Fruit fly (Drosophila melanogaster): Measurements from ENCODE around the gene mei-217.
A peak's percentile ranks its signal among the peaks of the same experiment; 100 is the strongest.

mei-217 gene

dm6 chrX:17091062-17091904, 51.5 kb downstream of the mei-217 start, which contains the start of the genes CG16700 and CG4991 (continued):
- TF ChIP-seq Rx (GFP tag; IDR thresholded peaks at IDR 0.05) (peak; percentile 61), cad (GFP tag; optimal IDR thresholded peaks at IDR 0.05) (no peak), Dp (GFP tag; optimal IDR thresholded peaks at IDR 0.05) (no peak), E2f1 (GFP tag; IDR thresholded peaks at IDR 0.05) (peak; percentile 59), Max (GFP tag; optimal IDR thresholded peaks at IDR 0.05) (no peak), CG5245 (GFP tag; optimal IDR thresholded peaks at IDR 0.05) (peak; percentile 13), unpg (GFP tag; optimal IDR thresholded peaks at IDR 0.05) (peak; percentile 69), Hr39 (optimal IDR thresholded peaks at IDR 0.05) (no peak), org-1 (GFP tag; optimal IDR thresholded peaks at IDR 0.05) (peak; percentile 70), Hand (GFP tag; optimal IDR thresholded peaks at IDR 0.05) (peak; percentile 67), CG8281 (tag; optimal IDR thresholded peaks at IDR 0.05) (peak; percentile 43), tll (GFP tag; optimal IDR thresholded peaks at IDR 0.05) (peak in 1 of 2 experiments; percentile 23), onecut (GFP tag; IDR thresholded peaks at IDR 0.05) (peak; percentile 24; the same call in 1 of the 2 replicates), twi (tag; optimal IDR thresholded peaks at IDR 0.05) (peak; percentile 69), CoRest (tag; optimal IDR thresholded peaks at IDR 0.05) (peak; percentile 93), Hsf (GFP tag; optimal IDR thresholded peaks at IDR 0.05) (peak; percentile 61), MTF-1 (GFP tag; optimal IDR thresholded peaks at IDR 0.05; ENCODE audit: borderline replicate concordance) (no peak), CG15073 (GFP tag; optimal IDR thresholded peaks at IDR 0.05) (no peak), Jarid2 (GFP tag; optimal IDR thresholded peaks at IDR 0.05) (peak; percentile 11), Bteb2 (GFP tag; optimal IDR thresholded peaks at IDR 0.05) (peak; percentile 18), danr (GFP tag; IDR thresholded peaks at IDR 0.05) (peak; percentile 72), disco-r (GFP tag; optimal IDR thresholded peaks at IDR 0.05) (no peak), ERR (GFP tag; optimal IDR thresholded peaks at IDR 0.05) (no peak), slbo (GFP tag; IDR thresholded peaks at IDR 0.05) (peak; percentile 79), Vsx1 (GFP tag; optimal IDR thresholded peaks at IDR 0.05) (peak; percentile 29), CG11695 (GFP tag; IDR thresholded peaks at IDR 0.05) (peak; percentile 74), scrt (GFP tag; optimal IDR thresholded peaks at IDR 0.05) (peak; percentile 61), CG4404 (GFP tag; IDR thresholded peaks at IDR 0.05) (peak; percentile 71), CG31365 (tag; optimal IDR thresholded peaks at IDR 0.05) (no peak), CG34224 (GFP tag; IDR thresholded peaks at IDR 0.05; ENCODE audit: partially characterized antibody) (no peak), CG11560 (tag; IDR thresholded peaks at IDR 0.05) (0 out of 3 replicates have a peak, but pooled peaks have one; percentile 44), Dll (GFP tag; IDR thresholded peaks at IDR 0.05; ENCODE audit: partially characterized antibody) (no peak), Dref (GFP tag; IDR thresholded peaks at IDR 0.05) (no peak), hth (optimal IDR thresholded peaks at IDR 0.05) (no peak), ci (GFP tag; IDR thresholded peaks at IDR 0.05) (peak; percentile 11; the same call in 1 of the 3 replicates), pb (GFP tag; optimal IDR thresholded peaks at IDR 0.05) (no peak), Ets65A (GFP tag) (no peak), tin (GFP tag; optimal IDR thresholded peaks at IDR 0.05) (peak; percentile 70), wor (GFP tag; IDR thresholded peaks at IDR 0.05) (peak; percentile 58; the same call in 1 of the 2 replicates), CG43689 (GFP tag; IDR thresholded peaks at IDR 0.05) (no peak), CG17612 (GFP tag; IDR thresholded peaks at IDR 0.05) (0 out of 2 replicates have a peak, but pooled peaks have one; percentile 30), CG8924 (tag; optimal IDR thresholded peaks at IDR 0.05) (peak; percentile 91), fd96Cb (tag; optimal IDR thresholded peaks at IDR 0.05) (peak; percentile 81), aop (GFP tag; IDR thresholded peaks at IDR 0.05) (no peak), CG2678 (tag; optimal IDR thresholded peaks at IDR 0.05) (peak; percentile 94), pho (GFP tag; optimal IDR thresholded peaks at IDR 0.05) (no peak), ac (GFP tag; optimal IDR thresholded peaks at IDR 0.05) (no peak), CG13287 (GFP tag; IDR thresholded peaks at IDR 0.05; ENCODE audit: partially characterized antibody) (no peak), BtbVII (GFP tag; optimal IDR thresholded peaks at IDR 0.05) (peak; percentile 84), Mad (GFP tag; optimal IDR thresholded peaks at IDR 0.05) (no peak)
